Worm (Caenorhabditis elegans): ENCODE measurements around the gene nhr-42.

nhr-42 gene

DNA sequence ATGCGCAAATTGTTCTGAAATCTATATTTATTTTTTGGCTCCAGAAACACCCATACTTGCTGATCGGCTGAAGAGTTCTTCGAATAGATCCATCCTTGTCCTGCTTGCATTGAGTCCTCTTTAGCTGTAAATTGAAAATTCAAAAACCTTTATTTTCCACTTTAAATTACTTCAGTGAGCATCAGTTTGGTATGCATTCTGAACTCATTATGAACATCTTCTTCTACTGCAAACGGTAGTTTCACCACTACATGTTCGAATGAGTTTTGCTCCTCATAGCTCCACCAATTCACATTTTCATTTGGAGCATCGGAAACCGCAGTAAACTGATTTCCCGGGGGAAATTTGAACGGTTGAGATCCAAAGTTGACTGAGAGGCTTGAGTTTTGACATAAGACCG, 51.5 kb downstream of the nhr-42 start:
- TF ChIP-seq T22C8.4 (GFP tag; IDR thresholded peaks at IDR 0.05), result no peak
- no peak for TF ChIP-seq tab-1 (GFP tag; IDR thresholded peaks at IDR 0.05)
- no peak for TF ChIP-seq ztf-23 (GFP tag; IDR thresholded peaks at IDR 0.05)
- no peak for TF ChIP-seq ztf-29 (GFP tag; IDR thresholded peaks at IDR 0.05)
- TF ChIP-seq cog-1 (tag; optimal IDR thresholded peaks at IDR 0.05), result no peak
- TF ChIP-seq med-1 (GFP tag; optimal IDR thresholded peaks at IDR 0.05; ENCODE audit: insufficient read depth), result no peak
- TF ChIP-seq klf-2 (GFP tag; conservative IDR thresholded peaks at IDR 0.05), result no peak
- TF ChIP-seq ref-1 (GFP tag; conservative IDR thresholded peaks at IDR 0.05), result no peak
- TF ChIP-seq flt-1 (GFP tag; IDR thresholded peaks at IDR 0.05), result no peak

Measured in whole organism, midembryonic.